Worm (Caenorhabditis elegans): Measurements from ENCODE around the gene F55H2.7.

ce11 chrIII:9525252-9525651, 9.2 kb upstream of the F55H2.7 start, which contains the start of gene trpp-3:
- TF ChIP-seq sdz-38 (tag; optimal IDR thresholded peaks at IDR 0.05) (no peak), lin-54 (GFP tag; optimal IDR thresholded peaks at IDR 0.05) (no peak), lin-35 (GFP tag; optimal IDR thresholded peaks at IDR 0.05) (no peak), madf-3 (GFP tag; IDR thresholded peaks at IDR 0.05) (no peak)
